Fruit fly (Drosophila melanogaster): ENCODE data around the gene Nepl15.

dm6 chr3R:22732995-22733394, 33.0 kb downstream of the Nepl15 start:
- TF ChIP-seq psq (GFP tag; optimal IDR thresholded peaks at IDR 0.05): no peak
- TF ChIP-seq CG16779 (GFP tag; IDR thresholded peaks at IDR 0.05): no peak
- TF ChIP-seq Stat92E (GFP tag; optimal IDR thresholded peaks at IDR 0.05): no peak
- no peak for TF ChIP-seq CG5245 (GFP tag; optimal IDR thresholded peaks at IDR 0.05)
- TF ChIP-seq vvl (GFP tag; IDR thresholded peaks at IDR 0.05): no peak
